Worm (Caenorhabditis elegans): ENCODE data around the gene H01M10.2.
A peak's percentile ranks its signal among the peaks of the same experiment; 100 is the strongest.

Gene H01M10.2

DNA sequence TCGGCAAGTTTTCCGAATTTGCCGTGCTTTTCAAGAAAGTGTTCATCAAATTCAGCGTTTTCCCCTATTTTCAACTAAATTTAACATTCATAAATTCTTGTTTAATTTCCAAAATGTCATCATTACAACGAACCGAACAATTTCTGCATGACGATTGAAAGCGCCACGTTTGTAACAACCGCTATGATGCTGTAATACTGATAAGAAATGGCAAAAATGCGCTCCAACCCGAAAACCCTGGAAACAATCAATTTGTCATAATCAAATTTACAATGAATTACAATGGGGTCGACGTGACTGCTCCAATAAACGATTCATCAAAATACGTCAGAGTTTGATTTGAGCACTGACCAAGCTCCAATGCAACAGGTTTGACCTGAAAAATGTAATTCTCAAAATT, 40.9 kb downstream of the H01M10.2 start:
- TF ChIP-seq C38D4.7 (GFP tag; optimal IDR thresholded peaks at IDR 0.05) (no peak), ceh-9 (tag; optimal IDR thresholded peaks at IDR 0.05) (no peak), nfya-1 (tag; optimal IDR thresholded peaks at IDR 0.05) (no peak), pha-4 (tag; optimal IDR thresholded peaks at IDR 0.05) (no peak), ceh-45 (GFP tag; IDR thresholded peaks at IDR 0.05) (no peak), ama-1 (optimal IDR thresholded peaks at IDR 0.05) (no peak), hlh-8 (tag; optimal IDR thresholded peaks at IDR 0.05) (no peak)

DNA sequence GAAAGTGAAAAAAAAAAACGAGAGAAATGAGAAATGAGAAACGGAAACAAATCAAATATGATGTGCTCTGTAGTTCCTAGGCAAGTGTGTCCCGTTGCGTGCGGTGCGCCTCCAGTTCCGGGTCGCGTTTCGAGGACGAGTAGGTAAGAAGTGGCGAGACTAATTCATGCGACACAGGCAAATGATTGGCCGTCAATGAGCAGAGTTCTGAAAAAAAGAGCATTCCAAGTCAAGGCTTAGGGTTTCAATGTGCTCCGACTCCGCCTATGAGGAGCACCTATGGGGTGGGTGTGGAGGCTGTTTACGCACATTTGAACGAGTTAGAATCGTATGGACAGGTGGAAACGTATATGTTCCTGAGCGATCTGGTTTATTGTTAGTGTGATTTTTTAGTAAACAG, 42.2 kb downstream of the H01M10.2 start:
- no peak for TF ChIP-seq ahr-1 (tag; optimal IDR thresholded peaks at IDR 0.05)
- no peak for TF ChIP-seq C38D4.7 (GFP tag; optimal IDR thresholded peaks at IDR 0.05)
- TF ChIP-seq fkh-10 (GFP tag; optimal IDR thresholded peaks at IDR 0.05), result no peak
- TF ChIP-seq ref-2 (tag; optimal IDR thresholded peaks at IDR 0.05), result no peak
- TF ChIP-seq ama-1 (optimal IDR thresholded peaks at IDR 0.05), result no peak
- TF ChIP-seq unc-86 (tag; optimal IDR thresholded peaks at IDR 0.05), result no peak
- TF ChIP-seq T23F11.4 (GFP tag; optimal IDR thresholded peaks at IDR 0.05), result no peak
- TF ChIP-seq mec-3 (tag; optimal IDR thresholded peaks at IDR 0.05; ENCODE audit: borderline replicate concordance), result no peak
- TF ChIP-seq ceh-9 (tag; optimal IDR thresholded peaks at IDR 0.05), result no peak
- no peak for TF ChIP-seq pros-1 (tag; optimal IDR thresholded peaks at IDR 0.05)
- TF ChIP-seq pax-1 (tag; optimal IDR thresholded peaks at IDR 0.05), result no peak
- TF ChIP-seq F13H6.1 (tag; optimal IDR thresholded peaks at IDR 0.05), result no peak
- no peak for TF ChIP-seq syd-9 (tag; optimal IDR thresholded peaks at IDR 0.05)
- TF ChIP-seq sox-4 (tag; optimal IDR thresholded peaks at IDR 0.05), result no peak
- TF ChIP-seq K02D7.2 (tag; optimal IDR thresholded peaks at IDR 0.05), result no peak
- no peak for TF ChIP-seq nfya-1 (tag; optimal IDR thresholded peaks at IDR 0.05)

DNA sequence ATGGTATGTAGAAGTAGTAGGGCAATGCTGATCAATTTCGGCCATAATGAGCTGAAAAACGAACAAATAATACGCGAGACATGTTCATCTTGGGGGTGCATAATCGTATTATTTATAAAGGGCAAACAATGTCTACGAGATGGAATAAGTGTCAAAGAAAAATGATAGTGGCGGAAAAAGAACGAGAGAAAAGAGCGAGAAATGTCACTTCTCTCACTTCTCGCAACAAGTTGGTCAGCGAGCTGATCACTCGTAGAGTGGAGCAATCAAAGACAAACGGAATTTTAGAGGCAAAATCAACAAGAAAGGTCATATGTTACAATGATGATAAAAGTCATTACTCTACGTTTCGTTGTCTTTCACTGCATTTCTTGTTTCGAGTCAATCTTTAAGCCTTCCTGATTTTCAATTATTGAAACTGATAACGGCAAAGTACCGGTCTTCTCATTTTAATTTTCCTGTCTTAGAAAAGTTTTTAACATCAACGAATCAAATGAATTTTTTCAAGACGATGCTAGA, 44.5 kb downstream of the H01M10.2 start, which contains the start of gene F52H2.3:
Gene F52H2.3 (minus strand): TSS at position 51 of the 519 bp plus-strand sequence.
- TF ChIP-seq mec-3 (tag; optimal IDR thresholded peaks at IDR 0.05; ENCODE audit: borderline replicate concordance), result no peak
- no peak for TF ChIP-seq dmd-4 (tag; optimal IDR thresholded peaks at IDR 0.05; ENCODE audit: borderline replicate concordance)
- TF ChIP-seq ceh-30 (tag; optimal IDR thresholded peaks at IDR 0.05), result no peak
- no peak for TF ChIP-seq npax-4 (tag; optimal IDR thresholded peaks at IDR 0.05)

DNA sequence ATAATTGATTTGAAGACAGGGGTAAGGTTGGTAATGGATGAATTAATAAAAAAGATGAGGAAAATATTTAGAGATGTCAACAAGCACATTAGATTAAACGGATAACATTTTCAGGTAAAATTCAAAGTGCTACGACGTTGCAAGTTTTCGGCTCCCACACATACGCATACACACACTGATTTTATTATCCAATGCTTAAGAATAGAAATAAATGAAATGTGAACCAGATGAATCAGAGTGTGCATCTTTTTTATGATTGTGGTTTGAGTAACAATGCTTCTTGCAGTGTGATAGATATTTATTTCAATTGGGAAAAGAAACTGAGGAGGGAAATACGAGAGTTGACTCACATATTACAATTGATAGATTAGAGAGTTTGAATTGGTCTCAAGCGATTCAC, 46.8 kb downstream of the H01M10.2 start:
- TF ChIP-seq hlh-13 (GFP tag; optimal IDR thresholded peaks at IDR 0.05) (no peak), hlh-8 (tag; optimal IDR thresholded peaks at IDR 0.05) (peak; percentile 2)

DNA sequence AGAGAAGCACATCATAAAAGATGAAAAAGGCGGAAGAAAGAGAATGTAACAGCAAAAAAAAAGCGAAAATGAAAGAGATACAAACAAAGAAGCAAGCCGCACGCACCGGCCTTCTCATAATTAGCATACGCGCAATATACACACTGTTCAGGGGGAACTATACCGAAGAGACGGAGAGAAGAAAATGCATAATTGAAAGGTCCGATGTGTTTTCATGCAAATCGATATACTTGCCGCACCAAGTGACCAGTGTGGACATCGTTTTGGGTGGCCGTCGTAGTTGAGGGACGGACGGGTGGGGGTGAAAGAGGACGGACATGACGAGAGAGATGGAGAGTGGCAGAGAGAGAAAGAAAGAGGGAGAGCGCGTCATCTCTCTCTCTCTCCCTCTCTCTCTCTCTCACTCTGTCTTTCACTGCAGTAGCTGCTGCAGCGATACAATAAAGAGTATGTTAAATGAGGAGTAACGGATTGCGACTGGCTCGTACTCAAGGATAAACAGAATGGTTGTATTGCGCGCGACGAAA, 49.2 kb downstream of the H01M10.2 start:
- TF ChIP-seq dve-1 (tag; optimal IDR thresholded peaks at IDR 0.05) (peak; percentile 67), K09A11.1 (tag; optimal IDR thresholded peaks at IDR 0.05; ENCODE audit: insufficient read depth) (peak; percentile 19), nfya-1 (tag; optimal IDR thresholded peaks at IDR 0.05) (peak; percentile 88), sdc-2 (tag; optimal IDR thresholded peaks at IDR 0.05) (peak; percentile 77), lin-11 (tag; optimal IDR thresholded peaks at IDR 0.05) (no peak), dmd-4 (tag; optimal IDR thresholded peaks at IDR 0.05; ENCODE audit: borderline replicate concordance) (no peak), ceh-18 (tag; optimal IDR thresholded peaks at IDR 0.05) (peak; percentile 91), nhr-232 (tag; optimal IDR thresholded peaks at IDR 0.05) (no peak), ceh-30 (tag; optimal IDR thresholded peaks at IDR 0.05) (no peak), elt-2 (tag; optimal IDR thresholded peaks at IDR 0.05) (peak; percentile 19), ceh-6 (GFP tag; optimal IDR thresholded peaks at IDR 0.05) (peak; percentile 17), nhr-11 (tag; optimal IDR thresholded peaks at IDR 0.05) (no peak), pros-1 (tag; optimal IDR thresholded peaks at IDR 0.05) (peak; percentile 56), unc-42 (tag; optimal IDR thresholded peaks at IDR 0.05) (peak; percentile 86), ztf-16 (tag; optimal IDR thresholded peaks at IDR 0.05) (peak; percentile 40), pag-3 (tag; optimal IDR thresholded peaks at IDR 0.05; ENCODE audit: borderline replicate concordance) (no peak), C38D4.7 (GFP tag; optimal IDR thresholded peaks at IDR 0.05) (no peak), odd-2 (tag; optimal IDR thresholded peaks at IDR 0.05) (no peak), sox-2 (GFP tag; IDR thresholded peaks at IDR 0.05) (no peak; the same call in 1 of the 2 replicates), ceh-31 (tag; optimal IDR thresholded peaks at IDR 0.05) (peak; percentile 96), eyg-1 (tag; optimal IDR thresholded peaks at IDR 0.05) (peak; percentile 38), ceh-19 (GFP tag; optimal IDR thresholded peaks at IDR 0.05) (peak; percentile 75), ceh-45 (GFP tag; IDR thresholded peaks at IDR 0.05) (no peak), ceh-24 (tag; optimal IDR thresholded peaks at IDR 0.05) (no peak), pha-2 (tag; optimal IDR thresholded peaks at IDR 0.05) (peak; percentile 38), fkh-6 (tag; optimal IDR thresholded peaks at IDR 0.05) (no peak), ceh-2 (tag; optimal IDR thresholded peaks at IDR 0.05) (peak; percentile 50)

Measured in whole organism, late embryonic.